Worm (Caenorhabditis elegans) whole organism, L3 larva: Measurements from ENCODE around the gene R31.2.

Experiments used
- R02D3.7 ChIP-seq: fragments of 150-350 bp; optimal IDR thresholded peaks from 2 replicates; lab custom pipeline; 2014; ENCODE audit warnings: missing biosample characterization, missing genetic modification characterization
- ama-1 ChIP-seq: fragments of 150-350 bp; optimal IDR thresholded peaks from 2 replicates; lab custom pipeline; 2018
- ceh-28 ChIP-seq: fragments of 150-350 bp; optimal IDR thresholded peaks from 2 replicates; lab custom pipeline; 2014; ENCODE audit warnings: missing biosample characterization, missing genetic modification reagents, missing genetic modification characterization
- egl-27 ChIP-seq: sonication (generic microtip); optimal IDR thresholded peaks from 4 replicates; lab custom pipeline; 2017; ENCODE audit warnings: missing biosample characterization, missing genetic modification reagents, missing genetic modification characterization
- nhr-28 ChIP-seq: fragments of 150-350 bp; optimal IDR thresholded peaks from 2 replicates; lab custom pipeline; 2014; ENCODE audit warnings: missing biosample characterization, missing genetic modification characterization
- pha-4 ChIP-seq: fragments of 150-350 bp; optimal IDR thresholded peaks from 2 replicates; lab custom pipeline; 2014; ENCODE audit warnings: missing biosample characterization, missing genetic modification reagents, missing genetic modification characterization
- pqm-1 ChIP-seq: fragments of 150-350 bp; optimal IDR thresholded peaks from 2 replicates; lab custom pipeline; 2017; ENCODE audit warnings: missing biosample characterization, missing genetic modification characterization, inconsistent platforms
- snpc-4 ChIP-seq: fragments of 150-350 bp; optimal IDR thresholded peaks from 2 replicates; lab custom pipeline; 2014; ENCODE audit warnings: missing biosample characterization, missing genetic modification characterization
- zag-1 ChIP-seq: fragments of 150-350 bp; optimal IDR thresholded peaks from 2 replicates; lab custom pipeline; 2014; ENCODE audit warnings: missing biosample characterization, missing genetic modification characterization
- ztf-4 ChIP-seq: fragments of 150-350 bp; optimal IDR thresholded peaks from 2 replicates; lab custom pipeline; 2014; ENCODE audit warnings: missing biosample characterization, missing genetic modification characterization

DNA sequence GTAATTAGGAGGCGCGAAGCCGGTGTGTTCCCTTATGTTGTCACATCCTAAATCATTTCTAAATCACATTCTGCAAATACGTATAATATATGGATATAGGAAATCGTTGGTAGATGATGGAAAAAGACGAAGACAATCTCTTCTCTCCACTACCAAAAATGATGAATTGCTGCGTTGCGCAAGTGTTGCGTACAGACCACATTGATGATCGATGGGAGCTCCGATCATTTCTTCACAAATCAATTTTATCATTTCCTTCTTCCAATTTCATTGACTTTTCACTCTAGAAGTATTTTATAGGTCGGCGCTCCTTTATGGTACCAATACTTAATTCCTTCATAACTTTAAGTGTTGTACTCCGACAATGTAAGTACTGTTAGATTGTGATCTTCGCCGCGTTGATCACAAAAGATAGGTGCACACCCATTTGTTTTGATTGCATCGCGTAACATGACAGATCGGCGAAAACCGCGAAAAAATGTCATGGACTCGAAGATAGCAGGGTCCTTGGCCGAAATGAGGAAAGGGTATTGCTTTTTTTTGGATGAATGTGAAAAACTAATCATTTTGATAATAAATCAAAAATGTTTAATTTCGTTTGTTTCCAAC is 32.2 kb downstream of the R31.2 start:
- TF ChIP-seq nhr-28 (no peak), ama-1 (lab: Kevin White, UChicago) (no peak), pha-4 (tag; lab: Kevin White, UChicago) (no peak), zag-1 (tag; lab: Kevin White, UChicago) (no peak), ztf-4 (tag; lab: Kevin White, UChicago) (no peak), egl-27 (tag; lab: Kevin White, UChicago) (no peak), ceh-28 (tag; lab: Kevin White, UChicago) (no peak), snpc-4 (tag; lab: Kevin White, UChicago) (no peak), pqm-1 (tag; lab: Kevin White, UChicago) (no peak), R02D3.7 (no peak)
